Worm (Caenorhabditis elegans): ENCODE results near the gene smf-1.

DNA sequence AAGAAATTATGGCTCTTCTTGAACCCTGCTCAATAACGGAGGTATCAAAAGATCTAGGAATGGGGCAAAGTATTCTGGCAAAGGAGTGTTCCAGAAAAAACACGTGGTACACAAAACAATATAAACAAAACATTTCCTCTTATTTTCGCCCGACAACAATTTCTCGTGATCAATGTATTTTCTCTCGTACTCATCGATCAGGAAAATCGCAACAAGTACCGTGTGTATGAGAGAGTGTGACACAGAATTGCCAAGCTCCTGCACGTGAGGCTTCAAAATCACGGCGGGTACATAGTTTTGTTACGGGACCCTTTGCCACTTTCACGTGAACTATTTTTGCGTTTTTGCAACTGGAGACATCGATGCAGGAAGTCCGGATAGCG lies 18.1 kb upstream of the smf-1 start:
- TF ChIP-seq mep-1 (tag; optimal IDR thresholded peaks at IDR 0.05) (no peak), M03D4.4 (tag; optimal IDR thresholded peaks at IDR 0.05) (no peak), elt-3 (tag; optimal IDR thresholded peaks at IDR 0.05) (no peak), nhr-76 (tag; optimal IDR thresholded peaks at IDR 0.05) (no peak), ham-2 (GFP tag; optimal IDR thresholded peaks at IDR 0.05) (no peak), lsy-2 (tag; optimal IDR thresholded peaks at IDR 0.05) (no peak), tbx-8 (GFP tag; optimal IDR thresholded peaks at IDR 0.05) (no peak), unc-62 (GFP tag; optimal IDR thresholded peaks at IDR 0.05) (no peak), nhr-12 (tag; optimal IDR thresholded peaks at IDR 0.05) (no peak), ces-1 (GFP tag; optimal IDR thresholded peaks at IDR 0.05) (no peak), blmp-1 (tag; optimal IDR thresholded peaks at IDR 0.05) (no peak), ceh-83 (GFP tag; optimal IDR thresholded peaks at IDR 0.05) (no peak)

All from whole organism, mixed stage, embryonic.